Worm (Caenorhabditis elegans) whole organism, L2 larva: ENCODE measurements around the gene wdfy-2.

Source experiments
- C34F6.9 ChIP-seq: fragments of 150-350 bp; optimal IDR thresholded peaks from 2 replicates; lab custom pipeline; 2014; ENCODE audit warnings: missing biosample characterization, missing genetic modification characterization
- F13H6.1 ChIP-seq: sonication (generic microtip); optimal IDR thresholded peaks from 2 replicates; lab custom pipeline; 2016; ENCODE audit warnings: missing genetic modification characterization, missing compliant biosample characterization
- R02D3.7 ChIP-seq: fragments of 150-350 bp; optimal IDR thresholded peaks from 2 replicates; lab custom pipeline; 2014; ENCODE audit warnings: missing biosample characterization, missing genetic modification characterization
- ZK546.5 ChIP-seq: sonication (generic microtip); optimal IDR thresholded peaks from 2 replicates; lab custom pipeline; 2017; ENCODE audit warnings: missing biosample characterization, missing genetic modification characterization
- ama-1 ChIP-seq: fragments of 150-350 bp; optimal IDR thresholded peaks from 2 replicates; lab custom pipeline; 2018; ENCODE audit warnings: inconsistent platforms
- ceh-82 ChIP-seq: fragments of 150-350 bp; optimal IDR thresholded peaks from 2 replicates; lab custom pipeline; 2014; ENCODE audit warnings: missing biosample characterization, missing genetic modification characterization
- crh-2 ChIP-seq: sonication (generic microtip); optimal IDR thresholded peaks from 2 replicates; lab custom pipeline; 2017; ENCODE audit warnings: missing biosample characterization, missing genetic modification characterization
- egl-27 ChIP-seq: sonication (generic microtip); optimal IDR thresholded peaks from 3 replicates; lab custom pipeline; 2017; ENCODE audit warnings: missing biosample characterization, missing genetic modification reagents, missing genetic modification characterization
- fos-1 ChIP-seq: fragments of 150-350 bp; optimal IDR thresholded peaks from 2 replicates; lab custom pipeline; 2014; ENCODE audit warnings: missing biosample characterization, missing genetic modification characterization
- gmeb-1 ChIP-seq: fragments of 150-350 bp; optimal IDR thresholded peaks from 2 replicates; lab custom pipeline; 2014; ENCODE audit warnings: missing biosample characterization, missing genetic modification characterization
- lin-13 ChIP-seq: fragments of 150-350 bp; optimal IDR thresholded peaks from 2 replicates; lab custom pipeline; 2014; ENCODE audit warnings: missing biosample characterization, missing genetic modification reagents, missing genetic modification characterization
- lin-39 ChIP-seq: fragments of 150-350 bp; optimal IDR thresholded peaks from 2 replicates; lab custom pipeline; 2014; ENCODE audit warnings: missing biosample characterization, missing genetic modification reagents, missing genetic modification characterization
- lsy-2 ChIP-seq, 2 experiments: fragments of 150-350 bp in 1 of 2; sonication (generic microtip) in 1 of 2; optimal IDR thresholded peaks; 2 replicates each; lab custom pipeline; 2014 to 2017; ENCODE audit warnings: missing biosample characterization in 2 of 2, missing genetic modification characterization in 2 of 2
- mab-5 ChIP-seq: fragments of 150-350 bp; optimal IDR thresholded peaks from 2 replicates; lab custom pipeline; 2014; ENCODE audit warnings: missing biosample characterization, missing genetic modification characterization
- mbf-1 ChIP-seq: sonication (generic microtip); optimal IDR thresholded peaks from 2 replicates; lab custom pipeline; 2017; ENCODE audit warnings: missing biosample characterization, missing genetic modification characterization
- nhr-12 ChIP-seq: fragments of 150-350 bp; optimal IDR thresholded peaks from 2 replicates; lab custom pipeline; 2014; ENCODE audit warnings: missing biosample characterization, missing genetic modification characterization
- nhr-129 ChIP-seq: fragments of 150-350 bp; optimal IDR thresholded peaks from 2 replicates; lab custom pipeline; 2014; ENCODE audit warnings: missing biosample characterization, missing genetic modification characterization
- nhr-23 ChIP-seq: fragments of 150-350 bp; optimal IDR thresholded peaks from 2 replicates; lab custom pipeline; 2014; ENCODE audit warnings: missing biosample characterization, missing genetic modification reagents, missing genetic modification characterization
- nhr-6 ChIP-seq: fragments of 150-350 bp; optimal IDR thresholded peaks from 2 replicates; lab custom pipeline; 2014; ENCODE audit warnings: missing biosample characterization, missing genetic modification characterization
- nhr-77 ChIP-seq: fragments of 150-350 bp; optimal IDR thresholded peaks from 2 replicates; lab custom pipeline; 2014; ENCODE audit warnings: missing biosample characterization, missing genetic modification characterization
- skn-1 ChIP-seq: sonication (generic microtip); optimal IDR thresholded peaks from 2 replicates; lab custom pipeline; 2017; ENCODE audit warnings: missing biosample characterization, missing genetic modification characterization
- sma-3 ChIP-seq: sonication (generic microtip); optimal IDR thresholded peaks from 2 replicates; lab custom pipeline; 2016; ENCODE audit warnings: missing genetic modification reagents, missing genetic modification characterization, missing compliant biosample characterization
- sma-9 ChIP-seq, 2 experiments: fragments of 150-350 bp in 1 of 2; sonication (generic microtip) in 1 of 2; optimal IDR thresholded peaks; 2 replicates each; lab custom pipeline; 2014 to 2016; ENCODE audit warnings: missing genetic modification characterization in 2 of 2, mild to moderate bottlenecking in 1 of 2, missing biosample characterization in 1 of 2, missing compliant biosample characterization in 1 of 2, missing genetic modification reagents in 1 of 2, moderate library complexity in 1 of 2
- snpc-4 ChIP-seq: fragments of 150-350 bp; optimal IDR thresholded peaks from 2 replicates; lab custom pipeline; 2014; ENCODE audit warnings: missing biosample characterization, missing genetic modification characterization
- unc-55 ChIP-seq: fragments of 150-350 bp; sonication (generic microtip); optimal IDR thresholded peaks from 3 replicates; lab custom pipeline; 2014; ENCODE audit warnings: missing biosample characterization, missing genetic modification reagents, missing genetic modification characterization
- unc-62 ChIP-seq: fragments of 150-350 bp; optimal IDR thresholded peaks from 2 replicates; lab custom pipeline; 2014; ENCODE audit warnings: missing biosample characterization, missing genetic modification reagents, missing genetic modification characterization
- ztf-11 ChIP-seq: sonication (generic microtip); optimal IDR thresholded peaks from 2 replicates; lab custom pipeline; 2017; ENCODE audit warnings: missing biosample characterization, missing genetic modification characterization

Gene wdfy-2

ce11 chrII:9310204-9310603, 9.5 kb upstream of the wdfy-2 start, which contains the start of gene cam-1:
Gene cam-1 (minus strand): TSS chrII:9310304.
- TF ChIP-seq egl-27 (tag; lab: Kevin White, UChicago) (no peak), lsy-2 (tag; optimal IDR thresholded peaks at IDR 0.05; lab: Kevin White, UChicago) (no peak), unc-62 (GFP tag; lab: Kevin White, UChicago) (no peak), nhr-6 (tag; lab: Kevin White, UChicago) (no peak), ztf-11 (tag; lab: Kevin White, UChicago) (no peak), sma-3 (no peak), ZK546.5 (tag; lab: Kevin White, UChicago) (no peak), nhr-77 (tag; lab: Kevin White, UChicago) (no peak), nhr-12 (tag; lab: Kevin White, UChicago) (no peak), unc-55 (GFP tag; lab: Kevin White, UChicago) (no peak), mbf-1 (tag; lab: Kevin White, UChicago) (no peak), ceh-82 (tag; lab: Kevin White, UChicago) (no peak)

- TF ChIP-seq R02D3.7 (tag; lab: Kevin White, UChicago) (no peak), gmeb-1 (tag; lab: Kevin White, UChicago) (no peak), mab-5 (tag; lab: Kevin White, UChicago) (no peak), fos-1 (tag; lab: Kevin White, UChicago) (no peak), unc-55 (GFP tag; lab: Kevin White, UChicago) (peak; percentile 31), unc-62 (GFP tag; lab: Kevin White, UChicago) (no peak), nhr-6 (tag; lab: Kevin White, UChicago) (no peak)
These were observed 8.9 kb upstream of the wdfy-2 start for ce11 chrII:9310794-9311193.

ce11 chrII:9311702-9312101, 8.0 kb upstream of the wdfy-2 start:
- TF ChIP-seq nhr-6 (tag; lab: Kevin White, UChicago) (no peak), unc-55 (GFP tag; lab: Kevin White, UChicago) (peak; percentile 22)

- no peak for TF ChIP-seq skn-1 (tag; lab: Kevin White, UChicago)
- no peak for TF ChIP-seq gmeb-1 (tag; lab: Kevin White, UChicago)
These were observed 6.3 kb upstream of the wdfy-2 start for ce11 chrII:9313335-9313734.

ce11 chrII:9314733-9315132, 4.9 kb upstream of the wdfy-2 start:
- TF ChIP-seq unc-62 (GFP tag; lab: Kevin White, UChicago) = no peak
- peak; percentile 46 for TF ChIP-seq F13H6.1 (tag; lab: Kevin White, UChicago)
- TF ChIP-seq nhr-129 (tag; lab: Kevin White, UChicago) = peak; percentile 6
- TF ChIP-seq, all 48 proteins: peak for 2

- peak; percentile 33 for TF ChIP-seq nhr-129 (tag; lab: Kevin White, UChicago)
- TF ChIP-seq unc-62 (GFP tag; lab: Kevin White, UChicago) = no peak
- TF ChIP-seq C34F6.9 = peak; percentile 37
- TF ChIP-seq snpc-4 (tag; lab: Kevin White, UChicago) = no peak
- no peak for TF ChIP-seq sma-9 (GFP tag; optimal IDR thresholded peaks at IDR 0.05; lab: Kevin White, UChicago)
- TF ChIP-seq sma-9 (tag; optimal IDR thresholded peaks at IDR 0.05; lab: Kevin White, UChicago) = no peak
These were observed 4.0 kb upstream of the wdfy-2 start for ce11 chrII:9315692-9316091.

ce11 chrII:9316801-9317200, 2.9 kb upstream of the wdfy-2 start:
- no peak for TF ChIP-seq skn-1 (tag; lab: Kevin White, UChicago)
- TF ChIP-seq nhr-129 (tag; lab: Kevin White, UChicago) = peak; percentile 2

ce11 chrII:9322870-9323349, 3.2 kb downstream of the wdfy-2 start, which contains the start of gene rab-39:
Gene rab-39 (minus strand): TSS chrII:9322920.
- TF ChIP-seq lin-13 (GFP tag; lab: Kevin White, UChicago) = peak; percentile 23
- TF ChIP-seq fos-1 (tag; lab: Kevin White, UChicago) = peak; percentile 20
- TF ChIP-seq lin-39 (tag; lab: Kevin White, UChicago) = no peak
- no peak for TF ChIP-seq ama-1 (lab: Kevin White, UChicago)
- peak; percentile 69 for TF ChIP-seq unc-55 (GFP tag; lab: Kevin White, UChicago)
- TF ChIP-seq lsy-2 (tag; optimal IDR thresholded peaks at IDR 0.05; lab: Kevin White, UChicago) = peak in 1 of 2 experiments; percentile 62
- no peak for TF ChIP-seq nhr-23 (tag; lab: Kevin White, UChicago)
- TF ChIP-seq nhr-12 (tag; lab: Kevin White, UChicago) = no peak
- TF ChIP-seq crh-2 = peak; percentile 20
- peak; percentile 72 for TF ChIP-seq C34F6.9
